Fruit fly (Drosophila melanogaster): ENCODE measurements around the gene CG14856.

DNA sequence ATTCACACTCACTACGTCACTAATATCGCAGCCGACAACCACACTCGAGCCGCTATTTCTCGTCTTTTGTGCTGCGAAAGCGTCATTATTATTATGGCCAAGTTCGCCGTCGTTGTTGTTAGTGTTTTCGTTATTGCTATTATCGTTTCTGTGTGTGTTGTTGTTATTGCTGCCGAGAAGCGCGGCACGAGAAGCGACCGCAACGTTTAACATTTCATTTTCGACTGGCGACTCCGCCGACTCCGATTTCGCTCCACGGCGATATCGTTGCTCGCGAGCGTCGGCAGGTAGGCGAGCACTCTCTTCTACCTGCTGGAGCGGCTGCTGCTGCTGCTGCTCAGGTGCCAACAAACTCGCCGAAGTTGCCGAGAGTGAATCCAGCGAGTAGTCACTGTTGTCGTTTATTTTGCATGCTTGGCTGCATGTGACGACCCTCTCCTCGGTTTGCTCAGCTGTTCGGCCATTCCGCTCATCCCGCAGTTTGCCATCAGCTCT lies 19.0 kb downstream of the CG14856 start:
- TF ChIP-seq CG8478 (optimal IDR thresholded peaks at IDR 0.05): no peak
- no peak for TF ChIP-seq psq (optimal IDR thresholded peaks at IDR 0.05)
- peak; percentile 69 for TF ChIP-seq Dll (optimal IDR thresholded peaks at IDR 0.05)
- no peak for TF ChIP-seq usp (GFP tag; optimal IDR thresholded peaks at IDR 0.05)
- no peak for TF ChIP-seq EcR (GFP tag; optimal IDR thresholded peaks at IDR 0.05)

Data from whole organism.